Worm (Caenorhabditis elegans) whole organism, young adult: ENCODE results near the gene Y57G11C.43.
A peak's percentile ranks its signal among the peaks of the same experiment; 100 is the strongest.

Experiments
- B0336.3 ChIP-seq: fragments of 200-800 bp; sonication (Bioruptor generic); IDR thresholded peaks from 2 replicates; pipeline ENCODE4 v1.3.6; 2022; ENCODE audit warnings: missing genetic modification characterization, missing compliant biosample characterization
- D2030.7 ChIP-seq: fragments of 200-800 bp; sonication (Bioruptor generic); IDR thresholded peaks from 2 replicates; pipeline ENCODE4 v1.3.6; 2022; ENCODE audit warnings: missing genetic modification reagents, missing genetic modification characterization, missing compliant biosample characterization
- F39B2.1 ChIP-seq: fragments of 200-800 bp; sonication (Bioruptor generic); IDR thresholded peaks from 2 replicates; pipeline ENCODE4 v1.3.6; 2022; ENCODE audit warnings: missing genetic modification reagents, missing genetic modification characterization, missing compliant biosample characterization
- Y53G8AR.9 ChIP-seq: fragments of 200-800 bp; sonication (Bioruptor generic); conservative IDR thresholded peaks from 2 replicates; pipeline ENCODE4 v1.3.6; 2022; ENCODE audit warnings: missing genetic modification reagents, missing genetic modification characterization, missing compliant biosample characterization
- Y95B8A.8 ChIP-seq: fragments of 200-800 bp; sonication (Bioruptor generic); IDR thresholded peaks from 2 replicates; pipeline ENCODE4 v1.3.6; 2022; ENCODE audit warnings: missing genetic modification reagents, missing genetic modification characterization, missing compliant biosample characterization
- ama-1 ChIP-seq, 3 experiments: fragments of 150-350 bp in 1 of 3; sonication (generic microtip) in 2 of 3; optimal IDR thresholded peaks; 2 replicates each; lab custom pipeline; 2014 to 2018; ENCODE audit warnings: missing biosample characterization in 2 of 3, missing genetic modification characterization in 2 of 3, missing genetic modification reagents in 2 of 3
- athp-1 ChIP-seq: sonication (generic microtip); optimal IDR thresholded peaks from 2 replicates; lab custom pipeline; 2017; ENCODE audit warnings: mild to moderate bottlenecking, missing genetic modification characterization, missing compliant biosample characterization
- attf-6 ChIP-seq: fragments of 200-800 bp; sonication (Bioruptor generic); IDR thresholded peaks from 2 replicates; pipeline ENCODE4 v1.3.6; 2022; ENCODE audit warnings: missing genetic modification reagents, missing genetic modification characterization, missing compliant biosample characterization
- cebp-1 ChIP-seq, 2 experiments: fragments of 200-800 bp in 1 of 2; sonication (Bioruptor generic) in 1 of 2; sonication (generic microtip) in 1 of 2; IDR thresholded peaks in 1 of 2; optimal IDR thresholded peaks in 1 of 2; 2 replicates each; pipeline versions ENCODE4 v1.3.6 to Lab custom; 2017 to 2022; ENCODE audit warnings: missing compliant biosample characterization in 2 of 2, missing genetic modification characterization in 2 of 2, mild to moderate bottlenecking in 1 of 2, missing genetic modification reagents in 1 of 2, moderate library complexity in 1 of 2
- ceh-27 ChIP-seq: fragments of 200-800 bp; sonication (Bioruptor generic); optimal IDR thresholded peaks from 2 replicates; lab custom pipeline; 2018; ENCODE audit warnings: mild to moderate bottlenecking, missing genetic modification characterization, moderate library complexity, missing compliant biosample characterization
- ekl-4 ChIP-seq: fragments of 200-800 bp; sonication (Bioruptor generic); IDR thresholded peaks from 2 replicates; pipeline ENCODE4 v1.3.6; 2022; ENCODE audit warnings: missing genetic modification reagents, missing genetic modification characterization, missing compliant biosample characterization
- hmg-1.2 ChIP-seq: fragments of 200-800 bp; sonication (Bioruptor generic); IDR thresholded peaks from 2 replicates; pipeline ENCODE4 v1.3.6; 2022; ENCODE audit warnings: missing genetic modification reagents, missing genetic modification characterization, missing compliant biosample characterization
- hsf-1 ChIP-seq: fragments of 200-800 bp; sonication (Bioruptor generic); IDR thresholded peaks from 2 replicates; pipeline ENCODE4 v1.3.6; 2022; ENCODE audit warnings: missing genetic modification reagents, missing genetic modification characterization, missing compliant biosample characterization
- lin-54 ChIP-seq: fragments of 200-800 bp; sonication (Bioruptor generic); optimal IDR thresholded peaks from 2 replicates; lab custom pipeline; 2018; ENCODE audit warnings: mild to moderate bottlenecking, missing genetic modification characterization, missing compliant biosample characterization
- lir-1 ChIP-seq: fragments of 200-800 bp; sonication (Bioruptor generic); conservative IDR thresholded peaks from 2 replicates; pipeline ENCODE4 v1.3.6; 2022; ENCODE audit warnings: missing genetic modification reagents, missing genetic modification characterization, missing compliant biosample characterization
- lsl-1 ChIP-seq: fragments of 200-800 bp; sonication (Bioruptor generic); optimal IDR thresholded peaks from 2 replicates; lab custom pipeline; 2018; ENCODE audit warnings: mild to moderate bottlenecking, missing genetic modification characterization, moderate library complexity, missing compliant biosample characterization
- madf-10 ChIP-seq: sonication (generic microtip); optimal IDR thresholded peaks from 2 replicates; lab custom pipeline; 2016; ENCODE audit warnings: mild to moderate bottlenecking, missing genetic modification characterization, missing compliant biosample characterization
- madf-6 ChIP-seq: fragments of 200-800 bp; sonication (Bioruptor generic); IDR thresholded peaks from 2 replicates; pipeline ENCODE4 v1.3.6; 2022; ENCODE audit warnings: missing genetic modification reagents, missing genetic modification characterization, missing compliant biosample characterization
- madf-8 ChIP-seq: fragments of 200-800 bp; sonication (Bioruptor generic); conservative IDR thresholded peaks from 2 replicates; pipeline ENCODE4 v1.3.6; 2022; ENCODE audit warnings: missing genetic modification reagents, missing genetic modification characterization, missing compliant biosample characterization
- mes-4 ChIP-seq: sonication (generic microtip); optimal IDR thresholded peaks from 2 replicates; lab custom pipeline; 2016; ENCODE audit warnings: missing genotype, missing genetic modification characterization, missing compliant biosample characterization
- nfya-1 ChIP-seq: sonication (generic microtip); optimal IDR thresholded peaks from 2 replicates; lab custom pipeline; 2017; ENCODE audit warnings: antibody characterized with exemption, missing compliant biosample characterization, missing genetic modification characterization, borderline replicate concordance; ENCODE audit not compliant: insufficient read depth
- nfyb-1 ChIP-seq: fragments of 200-800 bp; sonication (Bioruptor generic); IDR thresholded peaks from 2 replicates; pipeline ENCODE4 v1.3.6; 2022; ENCODE audit warnings: missing genetic modification reagents, missing genetic modification characterization, missing compliant biosample characterization
- pbrm-1 ChIP-seq: fragments of 200-800 bp; sonication (Bioruptor generic); IDR thresholded peaks from 2 replicates; pipeline ENCODE4 v1.3.6; 2022; ENCODE audit warnings: missing genetic modification reagents, missing genetic modification characterization, missing compliant biosample characterization
- snpc-1.3 ChIP-seq: sonication (generic microtip); optimal IDR thresholded peaks from 2 replicates; lab custom pipeline; 2017; ENCODE audit warnings: missing genetic modification characterization, mild to moderate bottlenecking, missing compliant biosample characterization, antibody characterized with exemption, moderate library complexity, missing genotype, missing genetic modification reagents; ENCODE audit not compliant: insufficient read depth
- snpc-3.4 ChIP-seq: sonication (generic microtip); optimal IDR thresholded peaks from 2 replicates; lab custom pipeline; 2017; ENCODE audit warnings: missing genetic modification characterization, mild to moderate bottlenecking, missing compliant biosample characterization, antibody characterized with exemption, moderate library complexity, missing genotype, missing genetic modification reagents
- snpc-4 ChIP-seq, 5 experiments: fragments of 150-350 bp in 1 of 5; sonication (generic microtip) in 4 of 5; optimal IDR thresholded peaks; 2 replicates each; lab custom pipeline; 2014 to 2018; ENCODE audit warnings: missing genetic modification characterization in 5 of 5, missing biosample characterization in 3 of 5, antibody characterized with exemption in 2 of 5, mild to moderate bottlenecking in 2 of 5, missing compliant biosample characterization in 2 of 5, missing genotype in 2 of 5, moderate library complexity in 2 of 5, missing genetic modification reagents in 1 of 5
- tbp1 ChIP-seq: fragments of 200-800 bp; sonication (Bioruptor generic); optimal IDR thresholded peaks from 2 replicates; lab custom pipeline; 2018; ENCODE audit warnings: mild to moderate bottlenecking, missing genetic modification characterization, missing compliant biosample characterization
- tlf-1 ChIP-seq: fragments of 200-800 bp; sonication (Bioruptor generic); optimal IDR thresholded peaks from 2 replicates; lab custom pipeline; 2018; ENCODE audit warnings: mild to moderate bottlenecking, missing genetic modification characterization, missing compliant biosample characterization
- unc-130 ChIP-seq: sonication (generic microtip); optimal IDR thresholded peaks from 2 replicates; lab custom pipeline; 2016; ENCODE audit warnings: missing genetic modification reagents, missing genetic modification characterization, missing compliant biosample characterization
- unc-62 ChIP-seq: fragments of 150-350 bp; optimal IDR thresholded peaks from 2 replicates; lab custom pipeline; 2014; ENCODE audit warnings: missing biosample characterization, missing genetic modification reagents, missing genetic modification characterization
- xnd-1 ChIP-seq: sonication (generic microtip); optimal IDR thresholded peaks from 2 replicates; lab custom pipeline; 2016; ENCODE audit warnings: missing genotype, missing genetic modification reagents, missing genetic modification characterization, missing compliant biosample characterization

The Y57G11C.43 gene

ce11 chrIV:14769218-14769835, at the start of gene Y57G11C.43:
TSS of gene Y57G11C.43 (plus strand) at chrIV:14769441.
- TF ChIP-seq cebp-1 (GFP tag; IDR thresholded peaks at IDR 0.05; lab: Robert Waterston, UW) (no peak), cebp-1 (tag; optimal IDR thresholded peaks at IDR 0.05; lab: Kevin White, UChicago) (peak; percentile 21), F39B2.1 (GFP tag; lab: Robert Waterston, UW) (no peak), Y95B8A.8 (GFP tag; lab: Robert Waterston, UW) (no peak), tlf-1 (GFP tag; lab: Kevin White, UChicago) (peak; percentile 22), ekl-4 (GFP tag; lab: Robert Waterston, UW) (peak; percentile 55), lin-54 (peak; percentile 21), madf-6 (GFP tag; lab: Robert Waterston, UW) (peak; percentile 56), hmg-1.2 (peak; percentile 27; the same call in 1 of the 2 replicates), B0336.3 (0 out of 2 replicates have a peak, but pooled peaks have one; percentile 31), Y53G8AR.9 (peak; percentile 59; the same call in 1 of the 2 replicates), ceh-27 (no peak), D2030.7 (GFP tag; lab: Robert Waterston, UW) (0 out of 2 replicates have a peak, but pooled peaks have one; percentile 31), madf-8 (GFP tag; lab: Robert Waterston, UW) (no peak), unc-62 (GFP tag; lab: Kevin White, UChicago) (no peak), pbrm-1 (0 out of 2 replicates have a peak, but pooled peaks have one; percentile 16), hsf-1 (0 out of 2 replicates have a peak, but pooled peaks have one; percentile 23), xnd-1 (tag; lab: Kevin White, UChicago) (peak; percentile 16), tbp1 (GFP tag; lab: Kevin White, UChicago) (peak; percentile 26), mes-4 (no peak), ama-1 (optimal IDR thresholded peaks at IDR 0.05; lab: Kevin White, UChicago) (no peak), ama-1 (GFP tag; optimal IDR thresholded peaks at IDR 0.05; lab: Kevin White, UChicago) (peak; percentile 11 to 37), athp-1 (peak; percentile 34), snpc-3.4 (peak; percentile 6), nfyb-1 (GFP tag; lab: Robert Waterston, UW) (0 out of 2 replicates have a peak, but pooled peaks have one; percentile 25), attf-6 (peak; percentile 95), lsl-1 (GFP tag; lab: Kevin White, UChicago) (peak; percentile 2), snpc-1.3 (peak; percentile 51), snpc-4 (GFP tag; optimal IDR thresholded peaks at IDR 0.05; lab: Kevin White, UChicago) (no peak), snpc-4 (tag; optimal IDR thresholded peaks at IDR 0.05; lab: Kevin White, UChicago) (peak in 3 of 4 experiments; percentile 25 to 92 (median 76)), unc-130 (GFP tag; lab: Kevin White, UChicago) (peak; percentile 28)

- TF ChIP-seq snpc-4 (GFP tag; optimal IDR thresholded peaks at IDR 0.05; lab: Kevin White, UChicago) (no peak), snpc-4 (tag; optimal IDR thresholded peaks at IDR 0.05; lab: Kevin White, UChicago) (peak in 1 of 4 experiments; percentile 22), lir-1 (GFP tag; lab: Robert Waterston, UW) (no peak)
These were observed 41.0 kb upstream of the Y57G11C.43 start, which contains the start of gene Y57G11C.42 for ce11 chrIV:14728225-14728624. TSS of gene Y57G11C.42 (plus strand) at chrIV:14728525.

ce11 chrIV:14729272-14729671, 40.0 kb upstream of the Y57G11C.43 start:
- no peak for TF ChIP-seq nfya-1 (tag; lab: Kevin White, UChicago)
- no peak for TF ChIP-seq madf-10 (tag; lab: Kevin White, UChicago)
- TF ChIP-seq, all 124 proteins: peak for 0
